Fruit fly (Drosophila melanogaster) whole organism, pupa: Measurements from ENCODE around the gene PolrMT.

ENCODE experiments used
- CG10348 ChIP-seq: fragments of 200-800 bp; sonication (Bioruptor generic); IDR thresholded peaks from 2 replicates; pipeline ENCODE4 v1.3.6; 2022; ENCODE audit warnings: missing biosample characterization, missing genetic modification characterization
- CG12605 ChIP-seq: fragments of 200-800 bp; sonication (Bioruptor generic); IDR thresholded peaks from 2 replicates; pipeline ENCODE4 v1.3.6; 2022; ENCODE audit warnings: missing biosample characterization, missing genetic modification characterization
- CG13204 ChIP-seq: fragments of 200-800 bp; sonication (Bioruptor generic); optimal IDR thresholded peaks from 2 replicates; lab custom pipeline; 2018; ENCODE audit warnings: missing biosample characterization, mild to moderate bottlenecking, missing genetic modification characterization, moderate library complexity
- CG14655 ChIP-seq: fragments of 200-800 bp; sonication (Bioruptor generic); optimal IDR thresholded peaks from 3 replicates; lab custom pipeline; 2017; ENCODE audit warnings: mild to moderate bottlenecking, missing biosample characterization, missing genetic modification reagents, missing genetic modification characterization
- CG15710 ChIP-seq: fragments of 200-800 bp; sonication (Bioruptor generic); optimal IDR thresholded peaks from 2 replicates; lab custom pipeline; 2018; ENCODE audit warnings: missing biosample characterization, mild to moderate bottlenecking, missing genetic modification characterization, moderate library complexity
- CG17806 ChIP-seq: fragments of 200-800 bp; sonication (Bioruptor generic); optimal IDR thresholded peaks from 2 replicates; lab custom pipeline; 2018; ENCODE audit warnings: missing biosample characterization, mild to moderate bottlenecking, missing genetic modification characterization, moderate library complexity
- CG32121 ChIP-seq: fragments of 200-800 bp; sonication (Bioruptor generic); IDR thresholded peaks from 2 replicates; pipeline ENCODE4 v1.3.6; 2022; ENCODE audit warnings: missing biosample characterization, missing genetic modification characterization
- CG34367 ChIP-seq: fragments of 200-800 bp; sonication (Bioruptor generic); optimal IDR thresholded peaks from 2 replicates; lab custom pipeline; 2018; ENCODE audit warnings: missing biosample characterization, mild to moderate bottlenecking, missing genetic modification characterization
- CG4496 ChIP-seq: fragments of 200-800 bp; sonication (Bioruptor generic); IDR thresholded peaks from 3 replicates; pipeline ENCODE4 v1.3.6; 2022; ENCODE audit warnings: missing biosample characterization, missing genetic modification characterization
- CG8159 ChIP-seq: fragments of 200-800 bp; sonication (Bioruptor generic); optimal IDR thresholded peaks from 3 replicates; lab custom pipeline; 2018; ENCODE audit warnings: missing biosample characterization, mild to moderate bottlenecking, missing genetic modification characterization, moderate library complexity
- CG8301 ChIP-seq: fragments of 200-800 bp; sonication (Bioruptor generic); optimal IDR thresholded peaks from 2 replicates; lab custom pipeline; 2018; ENCODE audit warnings: missing biosample characterization, mild to moderate bottlenecking, missing genetic modification characterization
- CG9948 ChIP-seq: fragments of 200-800 bp; sonication (Bioruptor generic); optimal IDR thresholded peaks from 2 replicates; lab custom pipeline; 2018; ENCODE audit warnings: missing biosample characterization, mild to moderate bottlenecking, missing genetic modification characterization, moderate library complexity
- D1 ChIP-seq: fragments of 200-800 bp; sonication (Bioruptor generic); optimal IDR thresholded peaks from 2 replicates; lab custom pipeline; 2018; ENCODE audit warnings: missing biosample characterization, mild to moderate bottlenecking, missing genetic modification characterization, moderate library complexity
- EcR ChIP-seq: fragments of 200-800 bp; sonication (Bioruptor generic); optimal IDR thresholded peaks from 3 replicates; lab custom pipeline; 2019; ENCODE audit warnings: missing biosample characterization, missing genetic modification characterization, mild to moderate bottlenecking, moderate library complexity, missing genetic modification reagents
- Ets98B ChIP-seq: fragments of 200-800 bp; sonication (Bioruptor generic); IDR thresholded peaks from 2 replicates; pipeline ENCODE4 v1.3.6; 2022; ENCODE audit warnings: missing biosample characterization, missing genetic modification characterization
- Pif1A ChIP-seq: fragments of 200-800 bp; sonication (Bioruptor generic); optimal IDR thresholded peaks from 3 replicates; lab custom pipeline; 2016; ENCODE audit warnings: missing biosample characterization, missing genetic modification characterization
- Pif1B ChIP-seq: fragments of 200-800 bp; sonication (Bioruptor generic); optimal IDR thresholded peaks from 3 replicates; lab custom pipeline; 2016; ENCODE audit warnings: missing biosample characterization, missing genetic modification characterization
- Snoo ChIP-seq: fragments of 200-800 bp; sonication (Bioruptor generic); optimal IDR thresholded peaks from 3 replicates; lab custom pipeline; 2017; ENCODE audit warnings: missing biosample characterization, mild to moderate bottlenecking, missing genetic modification characterization, inconsistent platforms
- fd96Ca ChIP-seq: fragments of 200-800 bp; sonication (Bioruptor generic); IDR thresholded peaks from 3 replicates; pipeline ENCODE4 v1.3.6; 2022; ENCODE audit warnings: missing biosample characterization, missing genetic modification characterization
- gl ChIP-seq: fragments of 200-800 bp; sonication (Bioruptor generic); optimal IDR thresholded peaks from 2 replicates; lab custom pipeline; 2018; ENCODE audit warnings: missing biosample characterization, mild to moderate bottlenecking, missing genetic modification characterization
- rn ChIP-seq: fragments of 200-800 bp; sonication (Bioruptor generic); IDR thresholded peaks from 2 replicates; pipeline ENCODE4 v1.3.6; 2022; ENCODE audit warnings: missing biosample characterization, missing genetic modification characterization

PolrMT gene

dm6 chr2L:1095450-1095849 lies 12.7 kb downstream of the PolrMT start:
- TF ChIP-seq CG17806 (no peak), CG8159 (tag; lab: Kevin White, UChicago) (no peak), Pif1B (GFP tag; lab: Kevin White, UChicago) (no peak), CG8301 (tag; lab: Kevin White, UChicago) (no peak), CG14655 (GFP tag; lab: Kevin White, UChicago) (no peak), Pif1A (GFP tag; lab: Kevin White, UChicago) (no peak)

dm6 chr2L:1094724-1095123 lies 13.4 kb downstream of the PolrMT start:
- TF ChIP-seq CG34367 (no peak), CG9948 (tag; lab: Kevin White, UChicago) (no peak), CG17806 (no peak), D1 (tag; lab: Kevin White, UChicago) (no peak), gl (tag; lab: Kevin White, UChicago) (peak; percentile 0), Ets98B (GFP tag; lab: Robert Waterston, UW) (no peak), EcR (peak; percentile 42), CG4496 (GFP tag; lab: Robert Waterston, UW) (no peak), CG10348 (GFP tag; lab: Robert Waterston, UW) (no peak), CG12605 (no peak), CG13204 (GFP tag; lab: Kevin White, UChicago) (no peak), CG8159 (tag; lab: Kevin White, UChicago) (no peak), Snoo (no peak), CG14655 (GFP tag; lab: Kevin White, UChicago) (no peak), CG15710 (tag; lab: Kevin White, UChicago) (no peak), Pif1A (GFP tag; lab: Kevin White, UChicago) (no peak), CG32121 (GFP tag; lab: Robert Waterston, UW) (0 out of 2 replicates have a peak, but pooled peaks have one; percentile 37), rn (no peak), fd96Ca (0 out of 3 replicates have a peak, but pooled peaks have one; percentile 38), Pif1B (GFP tag; lab: Kevin White, UChicago) (no peak), CG8301 (tag; lab: Kevin White, UChicago) (no peak)

dm6 chr2L:1091675-1092074 lies 16.5 kb downstream of the PolrMT start:
- TF ChIP-seq D1 (tag; lab: Kevin White, UChicago) (no peak), CG15710 (tag; lab: Kevin White, UChicago) (no peak), Pif1B (GFP tag; lab: Kevin White, UChicago) (no peak), fd96Ca (0 out of 3 replicates have a peak, but pooled peaks have one; percentile 26), CG32121 (GFP tag; lab: Robert Waterston, UW) (no peak), CG8301 (tag; lab: Kevin White, UChicago) (no peak)

- TF ChIP-seq CG17806 (peak; percentile 23), EcR (no peak), CG14655 (GFP tag; lab: Kevin White, UChicago) (no peak), CG15710 (tag; lab: Kevin White, UChicago) (peak; percentile 20), rn (no peak), Ets98B (GFP tag; lab: Robert Waterston, UW) (peak; percentile 52), CG13204 (GFP tag; lab: Kevin White, UChicago) (no peak), CG34367 (no peak), CG9948 (tag; lab: Kevin White, UChicago) (peak; percentile 14), CG32121 (GFP tag; lab: Robert Waterston, UW) (no peak), fd96Ca (peak; percentile 60; the same call in 2 of the 3 replicates), D1 (tag; lab: Kevin White, UChicago) (no peak), Pif1B (GFP tag; lab: Kevin White, UChicago) (no peak), CG4496 (GFP tag; lab: Robert Waterston, UW) (peak; percentile 54; the same call in 2 of the 3 replicates), gl (tag; lab: Kevin White, UChicago) (no peak), Pif1A (GFP tag; lab: Kevin White, UChicago) (no peak), CG12605 (0 out of 2 replicates have a peak, but pooled peaks have one; percentile 27), CG10348 (GFP tag; lab: Robert Waterston, UW) (no peak), CG8301 (tag; lab: Kevin White, UChicago) (no peak), CG8159 (tag; lab: Kevin White, UChicago) (peak; percentile 30), Snoo (no peak)
Observed at dm6 chr2L:1086312-1086906, 21.8 kb downstream of the PolrMT start.

dm6 chr2L:1082668-1083067 lies 25.5 kb downstream of the PolrMT start:
- TF ChIP-seq CG13204 (GFP tag; lab: Kevin White, UChicago) (peak; percentile 14), CG14655 (GFP tag; lab: Kevin White, UChicago) (no peak)

dm6 chr2L:1080802-1081464 lies 27.2 kb downstream of the PolrMT start, which contains the start of gene Atg4a:
Gene Atg4a (plus strand): TSS chr2L:1080911.
- TF ChIP-seq gl (tag; lab: Kevin White, UChicago) (peak; percentile 60), CG14655 (GFP tag; lab: Kevin White, UChicago) (no peak), Pif1A (GFP tag; lab: Kevin White, UChicago) (no peak), CG13204 (GFP tag; lab: Kevin White, UChicago) (no peak), Snoo (no peak), EcR (peak; percentile 29), rn (no peak), CG12605 (peak; percentile 66; the same call in 1 of the 2 replicates), CG8159 (tag; lab: Kevin White, UChicago) (peak; percentile 32), CG34367 (no peak), CG4496 (GFP tag; lab: Robert Waterston, UW) (no peak; the same call in 2 of the 3 replicates), CG8301 (tag; lab: Kevin White, UChicago) (no peak), fd96Ca (peak; percentile 54; the same call in 2 of the 3 replicates), CG32121 (GFP tag; lab: Robert Waterston, UW) (peak; percentile 26; the same call in 1 of the 2 replicates), D1 (tag; lab: Kevin White, UChicago) (no peak), Ets98B (GFP tag; lab: Robert Waterston, UW) (no peak), CG15710 (tag; lab: Kevin White, UChicago) (no peak), CG9948 (tag; lab: Kevin White, UChicago) (no peak), CG17806 (no peak), CG10348 (GFP tag; lab: Robert Waterston, UW) (no peak), Pif1B (GFP tag; lab: Kevin White, UChicago) (no peak)
- TF ChIP-seq, all 21 proteins: peak for 6
